Worm (Caenorhabditis elegans): ENCODE data around the gene C32A9.1.

- TF ChIP-seq hif-1 (tag; optimal IDR thresholded peaks at IDR 0.05), result no peak
- no peak for TF ChIP-seq ama-1 (optimal IDR thresholded peaks at IDR 0.05)
- TF ChIP-seq nhr-28 (tag; optimal IDR thresholded peaks at IDR 0.05), result peak; percentile 39
- no peak for TF ChIP-seq daf-12 (tag; optimal IDR thresholded peaks at IDR 0.05)
- TF ChIP-seq hlh-30 (tag; optimal IDR thresholded peaks at IDR 0.05; ENCODE audit: insufficient read depth), result no peak
- TF ChIP-seq snpc-4 (tag; optimal IDR thresholded peaks at IDR 0.05), result no peak
- TF ChIP-seq dve-1 (tag; optimal IDR thresholded peaks at IDR 0.05; ENCODE audit: insufficient read depth), result no peak
- no peak for TF ChIP-seq ceh-82 (tag; optimal IDR thresholded peaks at IDR 0.05)
- no peak for TF ChIP-seq Y105C5A.15 (GFP tag; IDR thresholded peaks at IDR 0.05)
- no peak for TF ChIP-seq ztf-11 (tag; optimal IDR thresholded peaks at IDR 0.05)
- TF ChIP-seq F49E8.2 (tag; optimal IDR thresholded peaks at IDR 0.05; ENCODE audit: borderline replicate concordance), result no peak
- no peak for TF ChIP-seq nhr-48 (tag; optimal IDR thresholded peaks at IDR 0.05)
Measured at ce11 chrX:10277118-10277517, 17.2 kb upstream of the C32A9.1 start.

All from whole organism, L4 larva.